Fruit fly (Drosophila melanogaster): ENCODE measurements around the gene Gr22e.

Gene Gr22e

DNA sequence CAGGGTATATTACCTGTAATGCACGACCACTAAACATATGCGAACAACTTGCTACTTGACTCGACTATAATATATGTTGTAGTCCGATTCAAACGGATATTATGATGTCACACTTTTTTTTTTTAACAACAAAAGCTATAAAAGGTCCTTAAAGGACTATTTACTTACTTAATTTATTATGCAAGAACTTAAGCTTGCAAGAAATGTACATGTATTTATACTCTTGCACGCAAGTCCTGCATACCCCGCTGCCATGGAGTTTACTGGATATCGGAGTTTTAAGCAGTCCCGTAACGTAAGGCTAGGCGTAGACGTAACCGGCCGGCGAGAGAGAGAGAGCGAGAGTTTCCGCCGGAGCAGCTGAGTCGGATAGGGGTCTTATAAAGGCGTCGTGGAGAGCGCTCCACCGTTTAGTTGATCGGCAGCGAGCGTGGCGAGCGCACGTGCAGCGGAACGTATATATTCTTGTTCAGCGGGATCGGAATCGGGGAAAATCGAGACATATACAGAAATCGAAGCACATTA is 46.7 kb upstream of the Gr22e start (continued):
- TF ChIP-seq usp (GFP tag; optimal IDR thresholded peaks at IDR 0.05) (no peak), dati (GFP tag; IDR thresholded peaks at IDR 0.05) (peak; percentile 69), CG4707 (GFP tag; optimal IDR thresholded peaks at IDR 0.05) (peak; percentile 35), Mes4 (GFP tag; optimal IDR thresholded peaks at IDR 0.05) (peak; percentile 73), Dfd (GFP tag; optimal IDR thresholded peaks at IDR 0.05) (no peak), Meics (GFP tag; optimal IDR thresholded peaks at IDR 0.05) (peak; percentile 81), CG11504 (tag; optimal IDR thresholded peaks at IDR 0.05) (peak; percentile 89), Hmr (GFP tag; optimal IDR thresholded peaks at IDR 0.05) (peak; percentile 84), CrebB (tag; optimal IDR thresholded peaks at IDR 0.05) (peak; percentile 63), Bgb (GFP tag; IDR thresholded peaks at IDR 0.05; ENCODE audit: partially characterized antibody) (0 out of 2 replicates have a peak, but pooled peaks have one; percentile 49), sima (GFP tag; optimal IDR thresholded peaks at IDR 0.05) (peak; percentile 36), gsb (GFP tag; IDR thresholded peaks at IDR 0.05) (no peak), ind (GFP tag; optimal IDR thresholded peaks at IDR 0.05) (peak; percentile 90), jing (GFP tag; optimal IDR thresholded peaks at IDR 0.05) (peak; percentile 87), CG14965 (GFP tag; optimal IDR thresholded peaks at IDR 0.05; ENCODE audit: borderline replicate concordance) (peak; percentile 20), ftz-f1 (GFP tag; optimal IDR thresholded peaks at IDR 0.05) (peak; percentile 70), Opbp (GFP tag; IDR thresholded peaks at IDR 0.05; ENCODE audit: partially characterized antibody) (peak; percentile 68; the same call in 2 of the 3 replicates), danr (GFP tag; IDR thresholded peaks at IDR 0.05) (peak; percentile 70), stwl (tag; optimal IDR thresholded peaks at IDR 0.05) (peak; percentile 22), oc (tag; optimal IDR thresholded peaks at IDR 0.05) (peak; percentile 90), Fer1 (GFP tag; optimal IDR thresholded peaks at IDR 0.05) (peak; percentile 81), lilli (GFP tag; optimal IDR thresholded peaks at IDR 0.05) (peak; percentile 92), CG31365 (tag; optimal IDR thresholded peaks at IDR 0.05) (peak; percentile 44), NFAT (GFP tag; IDR thresholded peaks at IDR 0.05) (0 out of 2 replicates have a peak, but pooled peaks have one; percentile 34), chn (GFP tag; optimal IDR thresholded peaks at IDR 0.05) (peak; percentile 93), caup (GFP tag; optimal IDR thresholded peaks at IDR 0.05; ENCODE audit: severe bottlenecking) (peak; percentile 70), Oaz (GFP tag; IDR thresholded peaks at IDR 0.05) (peak; percentile 69; the same call in 1 of the 2 replicates), tap (tag; optimal IDR thresholded peaks at IDR 0.05) (peak; percentile 39), CG31388 (GFP tag; optimal IDR thresholded peaks at IDR 0.05) (peak; percentile 64), CG12155 (GFP tag; optimal IDR thresholded peaks at IDR 0.05) (peak; percentile 86), sob (GFP tag; IDR thresholded peaks at IDR 0.05) (peak; percentile 85), Hand (GFP tag; optimal IDR thresholded peaks at IDR 0.05) (peak; percentile 14), tup (GFP tag; optimal IDR thresholded peaks at IDR 0.05) (peak; percentile 79), tin (GFP tag; optimal IDR thresholded peaks at IDR 0.05) (peak; percentile 88), Ptx1 (GFP tag; IDR thresholded peaks at IDR 0.05) (peak; percentile 94), gsb-n (tag; optimal IDR thresholded peaks at IDR 0.05) (peak; percentile 85), so (GFP tag; IDR thresholded peaks at IDR 0.05) (peak; percentile 88), CG13624 (GFP tag; optimal IDR thresholded peaks at IDR 0.05) (peak; percentile 87), yki (optimal IDR thresholded peaks at IDR 0.05) (peak; percentile 57), ham (GFP tag; IDR thresholded peaks at IDR 0.05) (0 out of 2 replicates have a peak, but pooled peaks have one; percentile 51), CG17385 (GFP tag; optimal IDR thresholded peaks at IDR 0.05) (peak; percentile 76), CG9797 (GFP tag; optimal IDR thresholded peaks at IDR 0.05) (no peak), CG9437 (GFP tag; optimal IDR thresholded peaks at IDR 0.05) (peak; percentile 99), HLH4C (GFP tag; IDR thresholded peaks at IDR 0.05; ENCODE audit: partially characterized antibody) (no peak), Max (GFP tag; optimal IDR thresholded peaks at IDR 0.05) (peak; percentile 85), TFAM (GFP tag; optimal IDR thresholded peaks at IDR 0.05) (peak; percentile 68), CG4854 (GFP tag; optimal IDR thresholded peaks at IDR 0.05) (peak; percentile 68), CG12236 (GFP tag; optimal IDR thresholded peaks at IDR 0.05) (peak; percentile 86), CG1832 (GFP tag; optimal IDR thresholded peaks at IDR 0.05) (no peak), CG18764 (GFP tag; optimal IDR thresholded peaks at IDR 0.05) (peak; percentile 86)

All from whole organism, embryonic.